Fruit fly (Drosophila melanogaster) whole organism, embryonic: ENCODE measurements around the gene CG6972.

Source experiments
- ATbp ChIP-seq: fragments of 200-800 bp; sonication (Bioruptor generic); optimal IDR thresholded peaks from 2 replicates; lab custom pipeline; 2017; ENCODE audit warnings: missing biosample characterization, mild to moderate bottlenecking, missing genetic modification characterization, missing genetic modification reagents
- CG10147 ChIP-seq: fragments of 200-800 bp; sonication (Bioruptor generic); optimal IDR thresholded peaks from 2 replicates; lab custom pipeline; 2019; ENCODE audit warnings: missing biosample characterization, mild to moderate bottlenecking, missing genetic modification characterization, moderate library complexity
- CG11247 ChIP-seq: fragments of 200-800 bp; sonication (Bioruptor generic); IDR thresholded peaks from 2 replicates; pipeline ENCODE4 v1.3.6; 2022; ENCODE audit warnings: missing biosample characterization, missing genetic modification characterization
- CG11398 ChIP-seq: fragments of 200-800 bp; sonication (Bioruptor generic); optimal IDR thresholded peaks from 2 replicates; lab custom pipeline; 2016; ENCODE audit warnings: missing biosample characterization, missing genetic modification characterization
- CG13624 ChIP-seq: fragments of 200-800 bp; sonication (Bioruptor generic); optimal IDR thresholded peaks from 2 replicates; lab custom pipeline; 2016; ENCODE audit warnings: missing biosample characterization, missing genetic modification characterization
- CG17829 ChIP-seq: fragments of 200-800 bp; optimal IDR thresholded peaks from 2 replicates; lab custom pipeline; 2019; ENCODE audit warnings: missing biosample characterization, mild to moderate bottlenecking, missing genetic modification characterization, moderate library complexity
- CG18476 ChIP-seq: fragments of 200-800 bp; sonication (Bioruptor generic); optimal IDR thresholded peaks from 2 replicates; lab custom pipeline; 2016; ENCODE audit warnings: missing biosample characterization, mild to moderate bottlenecking, missing genetic modification characterization
- CG18619 ChIP-seq: fragments of 200-800 bp; sonication (Bioruptor generic); optimal IDR thresholded peaks from 3 replicates; lab custom pipeline; 2017; ENCODE audit warnings: missing biosample characterization, mild to moderate bottlenecking, missing genetic modification characterization
- CG2678 ChIP-seq: fragments of 200-800 bp; sonication (Bioruptor generic); optimal IDR thresholded peaks from 3 replicates; lab custom pipeline; 2019; ENCODE audit warnings: missing biosample characterization, mild to moderate bottlenecking, missing genetic modification characterization, moderate library complexity
- CG30403 ChIP-seq: fragments of 200-800 bp; sonication (Bioruptor generic); optimal IDR thresholded peaks from 3 replicates; lab custom pipeline; 2016; ENCODE audit warnings: missing biosample characterization, missing genetic modification characterization
- CG32532 ChIP-seq: fragments of 200-800 bp; sonication (Bioruptor generic); IDR thresholded peaks from 2 replicates; pipeline ENCODE4 v1.3.6; 2022; ENCODE audit warnings: missing biosample characterization, missing genetic modification characterization
- CG42726 ChIP-seq: fragments of 200-800 bp; sonication (Bioruptor generic); IDR thresholded peaks from 2 replicates; pipeline ENCODE4 v1.3.6; 2022; ENCODE audit warnings: missing biosample characterization, missing genetic modification characterization; ENCODE audit not compliant: partially characterized antibody
- CG4820 ChIP-seq: fragments of 200-800 bp; sonication (Bioruptor generic); optimal IDR thresholded peaks from 3 replicates; lab custom pipeline; 2016; ENCODE audit warnings: missing biosample characterization, missing genetic modification characterization
- CG6654 ChIP-seq: fragments of 200-800 bp; sonication (Bioruptor generic); optimal IDR thresholded peaks from 2 replicates; lab custom pipeline; 2017; ENCODE audit warnings: missing biosample characterization, mild to moderate bottlenecking, missing genetic modification characterization
- CG7745 ChIP-seq: fragments of 200-800 bp; sonication (Bioruptor generic); optimal IDR thresholded peaks from 2 replicates; lab custom pipeline; 2018; ENCODE audit warnings: missing biosample characterization, mild to moderate bottlenecking, missing genetic modification characterization, moderate library complexity
- CG7963 ChIP-seq: fragments of 200-800 bp; sonication (Bioruptor generic); IDR thresholded peaks from 3 replicates; pipeline ENCODE4 v1.3.6; 2022; ENCODE audit warnings: missing biosample characterization, missing genetic modification characterization; ENCODE audit not compliant: partially characterized antibody
- CG7987 ChIP-seq: fragments of 200-800 bp; sonication (Bioruptor generic); optimal IDR thresholded peaks from 2 replicates; lab custom pipeline; 2018; ENCODE audit warnings: missing biosample characterization, mild to moderate bottlenecking, missing genetic modification characterization, moderate library complexity
- CG8089 ChIP-seq: fragments of 200-800 bp; sonication (Bioruptor generic); optimal IDR thresholded peaks from 3 replicates; lab custom pipeline; 2016; ENCODE audit warnings: missing biosample characterization, missing genetic modification characterization
- CG8944 ChIP-seq: fragments of 200-800 bp; sonication (Bioruptor generic); optimal IDR thresholded peaks from 3 replicates; lab custom pipeline; 2016; ENCODE audit warnings: missing biosample characterization, missing genetic modification characterization
- CG9609 ChIP-seq: fragments of 200-800 bp; sonication (Bioruptor generic); optimal IDR thresholded peaks from 3 replicates; lab custom pipeline; 2016; ENCODE audit warnings: missing biosample characterization, missing genetic modification characterization
- Deaf1 ChIP-seq: fragments of 200-800 bp; optimal IDR thresholded peaks from 3 replicates; lab custom pipeline; 2019; ENCODE audit warnings: missing biosample characterization, mild to moderate bottlenecking, missing genetic modification characterization, moderate library complexity
- Doc3 ChIP-seq: fragments of 200-800 bp; sonication (Bioruptor generic); IDR thresholded peaks from 3 replicates; pipeline ENCODE4 v1.3.6; 2022; ENCODE audit warnings: missing biosample characterization, missing genetic modification characterization; ENCODE audit not compliant: partially characterized antibody
- Fer2 ChIP-seq: fragments of 200-800 bp; sonication (Bioruptor generic); optimal IDR thresholded peaks from 2 replicates; lab custom pipeline; 2018; ENCODE audit warnings: missing biosample characterization, mild to moderate bottlenecking, missing genetic modification characterization, moderate library complexity
- Gsc ChIP-seq: fragments of 200-800 bp; sonication (Bioruptor generic); IDR thresholded peaks from 2 replicates; pipeline ENCODE4 v1.3.6; 2022; ENCODE audit warnings: missing biosample characterization, missing genetic modification characterization
- H15 ChIP-seq: fragments of 200-800 bp; sonication (Bioruptor generic); IDR thresholded peaks from 3 replicates; pipeline ENCODE4 v1.3.6; 2022; ENCODE audit warnings: missing biosample characterization, missing genetic modification characterization
- Hr78 ChIP-seq, 2 experiments: fragments of 200-800 bp in 1 of 2; fragments of >200 bp in 1 of 2; sonication (Bioruptor generic) in 1 of 2; optimal IDR thresholded peaks; 2 replicates each; lab custom pipeline; 2017 to 2019; ENCODE audit warnings: missing biosample characterization in 2 of 2, missing genetic modification characterization in 2 of 2, mild to moderate bottlenecking in 1 of 2, moderate library complexity in 1 of 2
- Lim3 ChIP-seq: fragments of 200-800 bp; sonication (Bioruptor generic); IDR thresholded peaks from 2 replicates; pipeline ENCODE4 v1.3.6; 2022; ENCODE audit warnings: missing biosample characterization, missing genetic modification characterization
- Nf-YA ChIP-seq: fragments of 200-800 bp; sonication (Bioruptor generic); IDR thresholded peaks from 2 replicates; pipeline ENCODE4 v1.3.6; 2022; ENCODE audit warnings: missing biosample characterization, missing genetic modification characterization
- Scr ChIP-seq: fragments of 200-800 bp; sonication (Bioruptor generic); IDR thresholded peaks from 2 replicates; pipeline ENCODE4 v1.3.6; 2022; ENCODE audit warnings: missing biosample characterization, missing genetic modification characterization; ENCODE audit not compliant: partially characterized antibody
- Sox100B ChIP-seq: fragments of 200-800 bp; sonication (Bioruptor generic); optimal IDR thresholded peaks from 3 replicates; lab custom pipeline; 2018; ENCODE audit warnings: missing biosample characterization, mild to moderate bottlenecking, missing genetic modification characterization
- Xrp1 ChIP-seq: fragments of 200-800 bp; sonication (Bioruptor generic); IDR thresholded peaks from 2 replicates; pipeline ENCODE4 v1.3.6; 2022; ENCODE audit warnings: missing biosample characterization, missing genetic modification characterization
- aop ChIP-seq: fragments of 200-800 bp; sonication (Bioruptor generic); IDR thresholded peaks from 2 replicates; pipeline ENCODE4 v1.3.6; 2022; ENCODE audit warnings: missing biosample characterization, missing genetic modification characterization
- ash1 ChIP-seq: fragments of 200-800 bp; sonication (Bioruptor generic); optimal IDR thresholded peaks from 2 replicates; lab custom pipeline; 2018; ENCODE audit warnings: missing biosample characterization, mild to moderate bottlenecking, missing genetic modification characterization
- disco-r ChIP-seq: fragments of 200-800 bp; sonication (Bioruptor generic); optimal IDR thresholded peaks from 2 replicates; lab custom pipeline; 2016; ENCODE audit warnings: missing biosample characterization, missing genetic modification characterization
- grn ChIP-seq: fragments of 200-800 bp; sonication (Bioruptor generic); optimal IDR thresholded peaks from 3 replicates; lab custom pipeline; 2017; ENCODE audit warnings: missing biosample characterization, missing genetic modification characterization
- hbn ChIP-seq: fragments of 200-800 bp; sonication (Bioruptor generic); IDR thresholded peaks from 2 replicates; pipeline ENCODE4 v1.3.6; 2022; ENCODE audit warnings: missing biosample characterization, missing genetic modification characterization; ENCODE audit not compliant: partially characterized antibody
- her ChIP-seq: fragments of 200-800 bp; sonication (Bioruptor generic); optimal IDR thresholded peaks from 2 replicates; lab custom pipeline; 2016; ENCODE audit warnings: missing biosample characterization, missing genetic modification characterization
- luna ChIP-seq: fragments of 200-800 bp; sonication (Bioruptor generic); optimal IDR thresholded peaks from 2 replicates; lab custom pipeline; 2016; ENCODE audit warnings: missing biosample characterization, missing genetic modification characterization
- onecut ChIP-seq: fragments of 200-800 bp; sonication (Bioruptor generic); IDR thresholded peaks from 2 replicates; pipeline ENCODE4 v1.3.6; 2022; ENCODE audit warnings: missing biosample characterization, missing genetic modification characterization
- prd ChIP-seq, 3 experiments: fragments of >200 bp in 2 of 3; fragments of 200-800 bp in 1 of 3; sonication (Bioruptor generic) in 1 of 3; optimal IDR thresholded peaks in 2 of 3; IDR thresholded peaks in 1 of 3; 2 replicates in 2 of 3; 3 replicates in 1 of 3; pipeline versions ENCODE4 v1.3.6 to Lab custom; 2017 to 2022; ENCODE audit warnings: missing biosample characterization in 1 of 3, missing genetic modification characterization in 1 of 3
- scrt ChIP-seq: fragments of 200-800 bp; sonication (Bioruptor generic); optimal IDR thresholded peaks from 2 replicates; lab custom pipeline; 2018; ENCODE audit warnings: missing biosample characterization, mild to moderate bottlenecking, missing genetic modification characterization, moderate library complexity
- sd ChIP-seq: fragments of 200-800 bp; sonication (Bioruptor generic); optimal IDR thresholded peaks from 3 replicates; lab custom pipeline; 2018; ENCODE audit warnings: missing biosample characterization, mild to moderate bottlenecking, missing genetic modification characterization, moderate library complexity
- sens-2 ChIP-seq: fragments of 200-800 bp; sonication (Bioruptor generic); IDR thresholded peaks from 2 replicates; pipeline ENCODE4 v1.3.6; 2022; ENCODE audit warnings: missing biosample characterization, missing genetic modification characterization
- sima ChIP-seq: fragments of 200-800 bp; sonication (Bioruptor generic); optimal IDR thresholded peaks from 2 replicates; lab custom pipeline; 2016; ENCODE audit warnings: missing biosample characterization, missing genetic modification characterization
- sqz ChIP-seq: fragments of 200-800 bp; sonication (Bioruptor generic); optimal IDR thresholded peaks from 3 replicates; lab custom pipeline; 2018; ENCODE audit warnings: missing biosample characterization, mild to moderate bottlenecking, missing genetic modification characterization
- sug ChIP-seq: fragments of 200-800 bp; optimal IDR thresholded peaks from 2 replicates; lab custom pipeline; 2019; ENCODE audit warnings: missing biosample characterization, mild to moderate bottlenecking, missing genetic modification characterization, moderate library complexity
- tin ChIP-seq: fragments of 200-800 bp; sonication (Bioruptor generic); optimal IDR thresholded peaks from 3 replicates; lab custom pipeline; 2016; ENCODE audit warnings: missing biosample characterization, missing genetic modification characterization
- tio ChIP-seq: fragments of 200-800 bp; sonication (Bioruptor generic); optimal IDR thresholded peaks from 2 replicates; lab custom pipeline; 2017; ENCODE audit warnings: missing biosample characterization, missing genetic modification characterization, inconsistent platforms
- toy ChIP-seq: fragments of 200-800 bp; sonication (Bioruptor generic); IDR thresholded peaks from 2 replicates; pipeline ENCODE4 v1.3.6; 2022; ENCODE audit warnings: missing biosample characterization, missing genetic modification characterization
- tup ChIP-seq: fragments of 200-800 bp; sonication (Bioruptor generic); optimal IDR thresholded peaks from 2 replicates; lab custom pipeline; 2016; ENCODE audit warnings: missing biosample characterization, mild to moderate bottlenecking, missing genetic modification characterization, moderate library complexity
- vfl ChIP-seq: fragments of 200-800 bp; sonication (Bioruptor generic); optimal IDR thresholded peaks from 2 replicates; lab custom pipeline; 2016; ENCODE audit warnings: missing biosample characterization, missing genetic modification characterization

The CG6972 gene

DNA sequence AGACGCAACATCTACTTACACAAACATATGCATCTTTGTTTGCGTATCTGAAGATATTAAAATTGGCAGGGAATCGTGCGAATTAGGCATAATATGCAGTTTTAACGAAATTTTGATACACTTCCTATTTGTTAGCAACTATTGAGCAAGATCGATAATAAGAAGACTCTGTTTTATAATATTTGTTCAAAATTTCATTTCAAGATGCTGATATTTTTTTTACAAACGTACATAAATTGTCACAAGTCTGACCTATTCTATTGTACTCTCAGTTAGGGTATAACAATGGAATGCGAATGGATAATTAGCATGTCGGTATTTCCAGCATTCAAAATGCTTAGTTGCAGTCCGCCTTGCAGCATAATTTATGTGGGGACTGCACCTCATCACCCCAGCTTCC lies 26.1 kb downstream of the CG6972 start (continued):
- TF ChIP-seq CG7963 (no peak), Sox100B (GFP tag; lab: Kevin White, UChicago) (no peak), Hr78 (GFP tag; optimal IDR thresholded peaks at IDR 0.05; lab: Kevin White, UChicago) (no peak), ATbp (GFP tag; lab: Kevin White, UChicago) (no peak), Deaf1 (tag; lab: Kevin White, UChicago) (no peak), Lim3 (no peak), CG13624 (GFP tag; lab: Kevin White, UChicago) (peak; percentile 2), aop (GFP tag; lab: Robert Waterston, UW) (no peak), tio (GFP tag; lab: Kevin White, UChicago) (no peak), tup (no peak), sd (tag; lab: Kevin White, UChicago) (peak; percentile 17), Scr (GFP tag; lab: Robert Waterston, UW) (no peak), her (GFP tag; lab: Kevin White, UChicago) (no peak), CG9609 (GFP tag; lab: Kevin White, UChicago) (no peak), onecut (GFP tag; lab: Robert Waterston, UW) (no peak), prd (optimal IDR thresholded peaks at IDR 0.05; lab: Kevin White, UChicago) (no peak), prd (GFP tag; IDR thresholded peaks at IDR 0.05; lab: Robert Waterston, UW) (peak; percentile 32; the same call in 1 of the 3 replicates), tin (GFP tag; lab: Kevin White, UChicago) (no peak), CG32532 (GFP tag; lab: Robert Waterston, UW) (no peak), CG18476 (GFP tag; lab: Kevin White, UChicago) (no peak), disco-r (GFP tag; lab: Kevin White, UChicago) (no peak), vfl (GFP tag; lab: Kevin White, UChicago) (no peak), sima (GFP tag; lab: Kevin White, UChicago) (no peak), CG7745 (no peak), CG4820 (GFP tag; lab: Kevin White, UChicago) (no peak), CG30403 (peak; percentile 14), H15 (GFP tag; lab: Robert Waterston, UW) (no peak), ash1 (GFP tag; lab: Kevin White, UChicago) (no peak), sqz (GFP tag; lab: Kevin White, UChicago) (no peak), Nf-YA (GFP tag; lab: Robert Waterston, UW) (no peak), scrt (GFP tag; lab: Kevin White, UChicago) (no peak), CG18619 (GFP tag; lab: Kevin White, UChicago) (no peak), CG10147 (GFP tag; lab: Kevin White, UChicago) (no peak), CG11398 (GFP tag; lab: Kevin White, UChicago) (no peak), toy (no peak), CG6654 (no peak), Doc3 (GFP tag; lab: Robert Waterston, UW) (no peak), CG8944 (GFP tag; lab: Kevin White, UChicago) (no peak), sug (no peak), CG17829 (tag; lab: Kevin White, UChicago) (no peak), CG42726 (GFP tag; lab: Robert Waterston, UW) (no peak), luna (no peak), Fer2 (no peak), hbn (no peak), grn (GFP tag; lab: Kevin White, UChicago) (no peak), CG11247 (0 out of 2 replicates have a peak, but pooled peaks have one; percentile 27), Gsc (no peak), CG2678 (tag; lab: Kevin White, UChicago) (no peak), Xrp1 (peak; percentile 61; the same call in 1 of the 2 replicates), CG8089 (no peak), CG7987 (no peak), sens-2 (GFP tag; lab: Robert Waterston, UW) (no peak)
